Fruit fly (Drosophila melanogaster): ENCODE results near the gene CG31816.

dm6 chr2L:16530809-16531208 is 11.5 kb upstream of the CG31816 start:
- TF ChIP-seq CG8478 (optimal IDR thresholded peaks at IDR 0.05), result no peak
- TF ChIP-seq psq (optimal IDR thresholded peaks at IDR 0.05), result no peak
- no peak for TF ChIP-seq EcR (GFP tag; optimal IDR thresholded peaks at IDR 0.05)
- no peak for TF ChIP-seq Dll (optimal IDR thresholded peaks at IDR 0.05)

All from whole organism.